Fruit fly (Drosophila melanogaster): ENCODE data around the gene CG5418.

The CG5418 gene

dm6 chr2L:12483866-12484554 lies 31.0 kb upstream of the CG5418 start (continued):
- TF ChIP-seq CG7928 (GFP tag; optimal IDR thresholded peaks at IDR 0.05) (peak; percentile 42), jing (GFP tag; optimal IDR thresholded peaks at IDR 0.05) (peak; percentile 83), cato (GFP tag; optimal IDR thresholded peaks at IDR 0.05; ENCODE audit: borderline replicate concordance) (peak; percentile 86), CG7556 (GFP tag; optimal IDR thresholded peaks at IDR 0.05) (peak; percentile 91), en (GFP tag; optimal IDR thresholded peaks at IDR 0.05) (peak; percentile 87), CG12744 (GFP tag; optimal IDR thresholded peaks at IDR 0.05) (peak; percentile 82), fd102C (GFP tag; optimal IDR thresholded peaks at IDR 0.05) (no peak), MTF-1 (GFP tag; optimal IDR thresholded peaks at IDR 0.05; ENCODE audit: borderline replicate concordance) (peak; percentile 50), phol (tag; optimal IDR thresholded peaks at IDR 0.05) (peak; percentile 85), tup (GFP tag; optimal IDR thresholded peaks at IDR 0.05) (no peak), insv (GFP tag; optimal IDR thresholded peaks at IDR 0.05) (peak in 1 of 2 experiments; percentile 48), Neu2 (GFP tag; optimal IDR thresholded peaks at IDR 0.05; ENCODE audit: borderline replicate concordance) (peak; percentile 9), CG14667 (GFP tag; IDR thresholded peaks at IDR 0.05) (no peak; the same call in 1 of the 2 replicates), NFAT (GFP tag; IDR thresholded peaks at IDR 0.05) (no peak; the same call in 1 of the 2 replicates), CG13123 (GFP tag; optimal IDR thresholded peaks at IDR 0.05) (peak; percentile 66), pzg (GFP tag; optimal IDR thresholded peaks at IDR 0.05) (no peak), tgo (GFP tag; IDR thresholded peaks at IDR 0.05) (peak; percentile 88), CG15011 (GFP tag; optimal IDR thresholded peaks at IDR 0.05) (peak; percentile 76), maf-S (GFP tag; optimal IDR thresholded peaks at IDR 0.05) (peak; percentile 87), HLH3B (GFP tag; IDR thresholded peaks at IDR 0.05) (peak; percentile 86; the same call in 1 of the 2 replicates), CG1233 (GFP tag; optimal IDR thresholded peaks at IDR 0.05) (peak; percentile 85), dpn (GFP tag; optimal IDR thresholded peaks at IDR 0.05) (peak; percentile 88 to 90), bcd (GFP tag; optimal IDR thresholded peaks at IDR 0.05) (peak; percentile 86), zfh2 (GFP tag; optimal IDR thresholded peaks at IDR 0.05) (peak; percentile 83), lola (GFP tag; optimal IDR thresholded peaks at IDR 0.05) (peak in 1 of 3 experiments; percentile 85), sd (tag; optimal IDR thresholded peaks at IDR 0.05) (peak; percentile 52), CG5953 (GFP tag; IDR thresholded peaks at IDR 0.05) (peak; percentile 43; the same call in 1 of the 2 replicates), CG11560 (tag; IDR thresholded peaks at IDR 0.05) (peak; percentile 69; the same call in 1 of the 3 replicates), Awh (GFP tag; IDR thresholded peaks at IDR 0.05) (peak; percentile 89), CG34422 (GFP tag; IDR thresholded peaks at IDR 0.05) (peak; percentile 89; the same call in 1 of the 3 replicates), vfl (GFP tag; optimal IDR thresholded peaks at IDR 0.05) (peak; percentile 80), Mes4 (GFP tag; optimal IDR thresholded peaks at IDR 0.05) (peak; percentile 86), CG3847 (GFP tag; IDR thresholded peaks at IDR 0.05) (peak; percentile 87), CG10274 (GFP tag; optimal IDR thresholded peaks at IDR 0.05) (peak; percentile 63), gfzf (GFP tag; optimal IDR thresholded peaks at IDR 0.05) (no peak), tio (GFP tag; optimal IDR thresholded peaks at IDR 0.05) (peak; percentile 81), Lpt (GFP tag; optimal IDR thresholded peaks at IDR 0.05) (no peak), CG4730 (GFP tag; IDR thresholded peaks at IDR 0.05) (peak; percentile 83; the same call in 1 of the 2 replicates), Ada2b (GFP tag; IDR thresholded peaks at IDR 0.05) (peak; percentile 88), ind (GFP tag; optimal IDR thresholded peaks at IDR 0.05) (peak; percentile 91), CG6813 (GFP tag; optimal IDR thresholded peaks at IDR 0.05) (peak; percentile 80), CG2116 (GFP tag; optimal IDR thresholded peaks at IDR 0.05) (peak; percentile 45)
